Worm (Caenorhabditis elegans): ENCODE data around the gene C51E3.9.
"Not testable (repeated sequence)": the region's sequence is repeated elsewhere in the genome, so short reads cannot be mapped to it uniquely, and the experiment has no call there.

ce11 chrV:10136644-10137043, 9.1 kb upstream of the C51E3.9 start:
- TF ChIP-seq madf-6 (GFP tag; IDR thresholded peaks at IDR 0.05); nhr-80 (tag; optimal IDR thresholded peaks at IDR 0.05); F22D6.2 (tag; optimal IDR thresholded peaks at IDR 0.05); T07F8.4 (tag; optimal IDR thresholded peaks at IDR 0.05): not testable (repeated sequence)

Measured in whole organism, young adult.